Worm (Caenorhabditis elegans) whole organism, L4/young adult: ENCODE results near the gene agr-1.

Experiments
- W03F9.2 ChIP-seq: fragments of 150-350 bp; optimal IDR thresholded peaks from 2 replicates; lab custom pipeline; 2014; ENCODE audit warnings: missing biosample characterization, missing genetic modification characterization
- dao-5 ChIP-seq: sonication (generic microtip); optimal IDR thresholded peaks from 2 replicates; lab custom pipeline; 2016; ENCODE audit warnings: missing genotype, missing genetic modification characterization, moderate library complexity, missing compliant biosample characterization
- him-1 ChIP-seq: sonication (generic microtip); optimal IDR thresholded peaks from 2 replicates; lab custom pipeline; 2016; ENCODE audit warnings: missing genotype, missing genetic modification reagents, missing genetic modification characterization, missing compliant biosample characterization

DNA sequence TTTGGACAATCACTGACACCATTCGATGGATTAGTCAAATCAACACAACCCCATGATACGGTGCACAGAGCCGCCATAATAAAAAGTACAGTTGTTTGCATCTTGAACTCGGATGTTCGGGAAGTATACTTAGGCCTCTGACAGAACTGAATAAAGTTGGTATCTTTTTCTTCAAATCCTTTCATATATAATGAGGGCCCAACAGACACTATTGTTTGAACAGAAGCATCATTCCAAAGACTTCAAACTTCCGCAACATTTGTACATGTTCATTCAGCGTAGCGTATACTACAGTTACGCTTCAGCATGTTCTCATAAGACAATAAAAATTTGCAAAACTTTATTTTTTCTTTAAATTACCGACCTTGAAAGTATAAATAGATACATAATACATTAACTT, 22.9 kb downstream of the agr-1 start, which contains the start of gene F41G3.19:
- TF ChIP-seq him-1, result no peak
- TF ChIP-seq dao-5 (tag; lab: Kevin White, UChicago), result no peak
- no peak for TF ChIP-seq W03F9.2 (tag; lab: Kevin White, UChicago)
